Worm (Caenorhabditis elegans) whole organism, early embryonic: ENCODE results near the gene glb-24.

ENCODE experiments used
- B0310.2 ChIP-seq: sonication (generic microtip); optimal IDR thresholded peaks from 2 replicates; lab custom pipeline; 2016; ENCODE audit warnings: mild to moderate bottlenecking, missing genetic modification characterization, missing compliant biosample characterization
- F13C5.2 ChIP-seq: sonication (generic microtip); optimal IDR thresholded peaks from 2 replicates; lab custom pipeline; 2017; ENCODE audit warnings: mild to moderate bottlenecking, missing genetic modification characterization, inconsistent platforms, missing compliant biosample characterization
- aly-1 ChIP-seq: sonication (generic microtip); optimal IDR thresholded peaks from 2 replicates; lab custom pipeline; 2016; ENCODE audit warnings: missing genetic modification characterization, missing compliant biosample characterization
- ama-1 ChIP-seq: fragments of 150-350 bp; optimal IDR thresholded peaks from 2 replicates; lab custom pipeline; 2014
- ceh-13 ChIP-seq: fragments of 200-800 bp; sonication (Bioruptor generic); optimal IDR thresholded peaks from 2 replicates; lab custom pipeline; 2018; ENCODE audit warnings: mild to moderate bottlenecking, missing genetic modification characterization, missing compliant biosample characterization
- ets-7 ChIP-seq: sonication (generic microtip); optimal IDR thresholded peaks from 2 replicates; lab custom pipeline; 2016; ENCODE audit warnings: missing genotype, missing genetic modification characterization, missing compliant biosample characterization
- hmbx-1 ChIP-seq: sonication (generic microtip); optimal IDR thresholded peaks from 2 replicates; lab custom pipeline; 2016; ENCODE audit warnings: mild to moderate bottlenecking, missing genetic modification characterization, missing compliant biosample characterization
- scrt-1 ChIP-seq: fragments of 200-800 bp; sonication (Bioruptor generic); IDR thresholded peaks from 2 replicates; pipeline ENCODE4 v1.3.6; 2022; ENCODE audit warnings: missing genetic modification characterization, missing compliant biosample characterization
- sea-1 ChIP-seq: fragments of 200-800 bp; sonication (Bioruptor generic); conservative IDR thresholded peaks from 2 replicates; pipeline ENCODE4 v1.3.6; 2022; ENCODE audit warnings: missing genetic modification characterization, missing compliant biosample characterization
- tbx-11 ChIP-seq: fragments of 200-800 bp; sonication (Bioruptor generic); IDR thresholded peaks from 2 replicates; pipeline ENCODE4 v1.3.6; 2022; ENCODE audit warnings: missing genetic modification characterization, missing compliant biosample characterization

DNA sequence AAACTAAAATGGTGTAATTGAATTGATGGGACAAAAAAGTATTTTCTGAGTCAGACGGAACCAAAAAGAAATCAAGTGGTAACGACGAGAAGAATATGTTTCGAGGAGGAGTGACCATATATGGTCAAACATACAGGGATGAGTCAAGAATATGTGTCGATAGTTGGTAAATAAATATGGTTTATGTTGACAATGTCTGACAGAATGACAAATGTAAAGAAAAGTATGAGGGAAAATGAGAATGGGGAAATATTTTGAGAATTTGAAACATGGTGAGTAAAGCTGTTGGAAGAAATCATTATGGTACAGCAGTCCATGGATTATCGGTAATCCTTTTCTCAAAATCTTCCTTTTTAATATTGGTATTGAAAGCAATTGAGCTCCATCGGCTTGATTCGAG lies 17.8 kb downstream of the glb-24 start, which contains the start of gene nspg-1:
- no peak for TF ChIP-seq B0310.2 (tag; lab: Kevin White, UChicago)
- no peak for TF ChIP-seq sea-1
- no peak for TF ChIP-seq hmbx-1 (tag; lab: Kevin White, UChicago)
- no peak for TF ChIP-seq ets-7
- no peak for TF ChIP-seq ama-1
- no peak for TF ChIP-seq aly-1 (tag; lab: Kevin White, UChicago)
- no peak for TF ChIP-seq scrt-1
- no peak for TF ChIP-seq tbx-11 (GFP tag; lab: Robert Waterston, UW)
- TF ChIP-seq F13C5.2 (tag; lab: Kevin White, UChicago): no peak
- TF ChIP-seq ceh-13 (GFP tag; lab: Kevin White, UChicago): no peak
